Worm (Caenorhabditis elegans): Measurements from ENCODE around the gene sto-4.

DNA sequence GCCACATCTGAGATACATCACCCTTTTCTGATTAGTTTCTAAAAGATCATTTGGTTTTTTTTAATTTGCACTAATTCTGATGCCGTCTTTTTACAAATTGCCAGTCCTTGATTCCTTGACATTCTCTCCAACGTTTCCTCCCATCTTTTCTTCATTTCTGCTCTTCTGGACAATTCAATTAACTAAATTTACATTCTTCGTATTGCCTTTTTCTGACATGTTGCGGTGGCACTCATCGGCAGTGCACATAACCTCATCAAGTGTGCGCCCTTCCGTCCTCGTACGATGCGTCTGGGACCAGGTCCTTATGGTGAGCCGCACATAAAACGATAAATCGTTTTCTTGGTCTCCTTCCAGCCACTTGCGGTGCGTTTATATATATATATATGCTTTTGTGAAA lies 4.9 kb upstream of the sto-4 start:
- no peak for TF ChIP-seq pha-4 (tag; optimal IDR thresholded peaks at IDR 0.05)
- no peak for TF ChIP-seq ztf-11 (tag; optimal IDR thresholded peaks at IDR 0.05)
- TF ChIP-seq ces-1 (GFP tag; optimal IDR thresholded peaks at IDR 0.05), result peak; percentile 98
- TF ChIP-seq tbx-8 (GFP tag; optimal IDR thresholded peaks at IDR 0.05), result no peak
- no peak for TF ChIP-seq ceh-43 (GFP tag; optimal IDR thresholded peaks at IDR 0.05)
- TF ChIP-seq nhr-12 (tag; optimal IDR thresholded peaks at IDR 0.05), result no peak
- TF ChIP-seq drap-1 (GFP tag; optimal IDR thresholded peaks at IDR 0.05), result no peak
- no peak for TF ChIP-seq lsy-2 (tag; optimal IDR thresholded peaks at IDR 0.05)
- TF ChIP-seq nhr-237 (tag; optimal IDR thresholded peaks at IDR 0.05), result no peak
- TF ChIP-seq elt-3 (tag; optimal IDR thresholded peaks at IDR 0.05), result no peak
